Fruit fly (Drosophila melanogaster) whole organism, embryonic: Measurements from ENCODE around the gene THG.
A peak's percentile ranks its signal among the peaks of the same experiment; 100 is the strongest.

Source experiments
- Bgb ChIP-seq: fragments of 200-800 bp; sonication (Bioruptor generic); IDR thresholded peaks from 2 replicates; pipeline ENCODE4 v1.3.6; 2022; ENCODE audit warnings: missing biosample characterization, missing genetic modification characterization; ENCODE audit not compliant: partially characterized antibody
- CG10321 ChIP-seq: fragments of 200-800 bp; sonication (Bioruptor generic); IDR thresholded peaks from 2 replicates; pipeline ENCODE4 v1.3.6; 2022; ENCODE audit warnings: missing biosample characterization, missing genetic modification characterization
- CG10366 ChIP-seq: fragments of 200-800 bp; sonication (Bioruptor generic); IDR thresholded peaks from 2 replicates; pipeline ENCODE4 v1.3.6; 2022; ENCODE audit warnings: missing biosample characterization, missing genetic modification characterization
- CG11695 ChIP-seq: fragments of 200-800 bp; sonication (Bioruptor generic); IDR thresholded peaks from 3 replicates; pipeline ENCODE4 v1.3.6; 2022; ENCODE audit warnings: missing biosample characterization, missing genetic modification characterization
- CG12071 ChIP-seq: fragments of 200-800 bp; sonication (Bioruptor generic); optimal IDR thresholded peaks from 3 replicates; lab custom pipeline; 2018; ENCODE audit warnings: missing biosample characterization, mild to moderate bottlenecking, missing genetic modification characterization
- CG12236 ChIP-seq: fragments of 200-800 bp; sonication (Bioruptor generic); optimal IDR thresholded peaks from 2 replicates; lab custom pipeline; 2016; ENCODE audit warnings: missing biosample characterization, missing genetic modification characterization
- CG12744 ChIP-seq: fragments of 200-800 bp; sonication (Bioruptor generic); optimal IDR thresholded peaks from 2 replicates; lab custom pipeline; 2016; ENCODE audit warnings: missing biosample characterization, missing genetic modification characterization
- CG13296 ChIP-seq: fragments of 200-800 bp; sonication (Bioruptor generic); optimal IDR thresholded peaks from 3 replicates; lab custom pipeline; 2018; ENCODE audit warnings: missing biosample characterization, mild to moderate bottlenecking, missing genetic modification characterization
- CG14965 ChIP-seq: fragments of 200-800 bp; sonication (Bioruptor generic); optimal IDR thresholded peaks from 2 replicates; lab custom pipeline; 2016; ENCODE audit warnings: missing biosample characterization, missing genetic modification characterization, borderline replicate concordance
- CG1602 ChIP-seq: fragments of 200-800 bp; sonication (Bioruptor generic); optimal IDR thresholded peaks from 3 replicates; lab custom pipeline; 2016; ENCODE audit warnings: missing biosample characterization, missing genetic modification characterization
- CG17328 ChIP-seq: fragments of 200-800 bp; sonication (Bioruptor generic); IDR thresholded peaks from 2 replicates; pipeline ENCODE4 v1.3.6; 2022; ENCODE audit warnings: missing biosample characterization, missing genetic modification characterization
- CG17912 ChIP-seq: fragments of 200-800 bp; sonication (Bioruptor generic); optimal IDR thresholded peaks from 2 replicates; lab custom pipeline; 2018; ENCODE audit warnings: missing biosample characterization, mild to moderate bottlenecking, missing genetic modification characterization
- CG2120 ChIP-seq: fragments of 200-800 bp; sonication (Bioruptor generic); optimal IDR thresholded peaks from 3 replicates; lab custom pipeline; 2016; ENCODE audit warnings: missing biosample characterization, missing genetic modification characterization
- CG31365 ChIP-seq: fragments of 200-800 bp; sonication (Bioruptor generic); optimal IDR thresholded peaks from 2 replicates; lab custom pipeline; 2018; ENCODE audit warnings: missing biosample characterization, mild to moderate bottlenecking, missing genetic modification characterization
- CG3838 ChIP-seq: fragments of 200-800 bp; sonication (Bioruptor generic); optimal IDR thresholded peaks from 3 replicates; lab custom pipeline; 2016; ENCODE audit warnings: missing biosample characterization, missing genetic modification characterization
- CG43689 ChIP-seq: fragments of 200-800 bp; sonication (Bioruptor generic); IDR thresholded peaks from 2 replicates; pipeline ENCODE4 v1.3.6; 2022; ENCODE audit warnings: missing biosample characterization, missing genetic modification characterization
- CG7271 ChIP-seq: fragments of 200-800 bp; sonication (Bioruptor generic); optimal IDR thresholded peaks from 2 replicates; lab custom pipeline; 2018; ENCODE audit warnings: missing biosample characterization, mild to moderate bottlenecking, missing genetic modification characterization, moderate library complexity
- CG7372 ChIP-seq: fragments of 200-800 bp; sonication (Bioruptor generic); IDR thresholded peaks from 2 replicates; pipeline ENCODE4 v1.3.6; 2022; ENCODE audit warnings: missing biosample characterization, missing genetic modification characterization
- CG7963 ChIP-seq: fragments of 200-800 bp; sonication (Bioruptor generic); IDR thresholded peaks from 3 replicates; pipeline ENCODE4 v1.3.6; 2022; ENCODE audit warnings: missing biosample characterization, missing genetic modification characterization; ENCODE audit not compliant: partially characterized antibody
- CHES-1-like ChIP-seq: fragments of 200-800 bp; sonication (Bioruptor generic); optimal IDR thresholded peaks from 2 replicates; lab custom pipeline; 2016; ENCODE audit warnings: missing biosample characterization, missing genetic modification characterization
- Chrac-16 ChIP-seq: fragments of 200-800 bp; sonication (Bioruptor generic); optimal IDR thresholded peaks from 3 replicates; lab custom pipeline; 2016; ENCODE audit warnings: missing biosample characterization, missing genetic modification characterization
- Dp ChIP-seq: fragments of 200-800 bp; sonication (Bioruptor generic); optimal IDR thresholded peaks from 2 replicates; lab custom pipeline; 2018; ENCODE audit warnings: missing biosample characterization, mild to moderate bottlenecking, missing genetic modification characterization, moderate library complexity
- E2f2 ChIP-seq: fragments of 200-800 bp; sonication (Bioruptor generic); IDR thresholded peaks from 2 replicates; pipeline ENCODE4 v1.3.6; 2022; ENCODE audit warnings: missing biosample characterization, missing genetic modification characterization
- Eip74EF ChIP-seq, 2 experiments: fragments of 200-800 bp in 1 of 2; fragments of >200 bp in 1 of 2; sonication (Bioruptor generic) in 1 of 2; optimal IDR thresholded peaks; 2 replicates each; lab custom pipeline; 2017 to 2019; ENCODE audit warnings: missing biosample characterization in 2 of 2, missing genetic modification characterization in 2 of 2, mild to moderate bottlenecking in 1 of 2, moderate library complexity in 1 of 2
- Gsc ChIP-seq: fragments of 200-800 bp; sonication (Bioruptor generic); IDR thresholded peaks from 2 replicates; pipeline ENCODE4 v1.3.6; 2022; ENCODE audit warnings: missing biosample characterization, missing genetic modification characterization
- Hand ChIP-seq: fragments of 200-800 bp; sonication (Bioruptor generic); optimal IDR thresholded peaks from 2 replicates; lab custom pipeline; 2017; ENCODE audit warnings: mild to moderate bottlenecking, missing biosample characterization, missing genetic modification reagents, missing genetic modification characterization
- Meics ChIP-seq: fragments of 200-800 bp; sonication (Bioruptor generic); optimal IDR thresholded peaks from 2 replicates; lab custom pipeline; 2017; ENCODE audit warnings: missing biosample characterization, mild to moderate bottlenecking, missing genetic modification characterization
- Neu2 ChIP-seq: fragments of 200-800 bp; sonication (Bioruptor generic); optimal IDR thresholded peaks from 3 replicates; lab custom pipeline; 2016; ENCODE audit warnings: missing biosample characterization, missing genetic modification characterization, borderline replicate concordance
- Oaz ChIP-seq: fragments of 200-800 bp; sonication (Bioruptor generic); IDR thresholded peaks from 2 replicates; pipeline ENCODE4 v1.3.6; 2022; ENCODE audit warnings: missing biosample characterization, missing genetic modification characterization
- Scr ChIP-seq: fragments of 200-800 bp; sonication (Bioruptor generic); IDR thresholded peaks from 2 replicates; pipeline ENCODE4 v1.3.6; 2022; ENCODE audit warnings: missing biosample characterization, missing genetic modification characterization; ENCODE audit not compliant: partially characterized antibody
- Sox100B ChIP-seq: fragments of 200-800 bp; sonication (Bioruptor generic); optimal IDR thresholded peaks from 3 replicates; lab custom pipeline; 2018; ENCODE audit warnings: missing biosample characterization, mild to moderate bottlenecking, missing genetic modification characterization
- al ChIP-seq: fragments of 200-800 bp; sonication (Bioruptor generic); IDR thresholded peaks from 2 replicates; pipeline ENCODE4 v1.3.6; 2022; ENCODE audit warnings: missing biosample characterization, missing genetic modification characterization
- bbx ChIP-seq: fragments of 200-800 bp; sonication (Bioruptor generic); IDR thresholded peaks from 2 replicates; pipeline ENCODE4 v1.3.6; 2022; ENCODE audit warnings: missing biosample characterization, missing genetic modification characterization; ENCODE audit not compliant: partially characterized antibody
- caup ChIP-seq: fragments of 200-800 bp; sonication (Bioruptor generic); optimal IDR thresholded peaks from 3 replicates; lab custom pipeline; 2017; ENCODE audit warnings: missing biosample characterization, mild to moderate bottlenecking, missing genetic modification characterization, moderate library complexity; ENCODE audit not compliant: severe bottlenecking
- eve ChIP-seq, 2 experiments: fragments of >200 bp; optimal IDR thresholded peaks; 2 replicates each; lab custom pipeline; 2017; ENCODE audit warnings: missing biosample characterization in 2 of 2, missing genetic modification characterization in 2 of 2
- gfzf ChIP-seq: fragments of 200-800 bp; sonication (Bioruptor generic); optimal IDR thresholded peaks from 2 replicates; lab custom pipeline; 2016; ENCODE audit warnings: missing biosample characterization, mild to moderate bottlenecking, missing genetic modification characterization, moderate library complexity
- hbn ChIP-seq: fragments of 200-800 bp; sonication (Bioruptor generic); IDR thresholded peaks from 2 replicates; pipeline ENCODE4 v1.3.6; 2022; ENCODE audit warnings: missing biosample characterization, missing genetic modification characterization; ENCODE audit not compliant: partially characterized antibody
- her ChIP-seq: fragments of 200-800 bp; sonication (Bioruptor generic); optimal IDR thresholded peaks from 2 replicates; lab custom pipeline; 2016; ENCODE audit warnings: missing biosample characterization, missing genetic modification characterization
- knrl ChIP-seq: fragments of 200-800 bp; sonication (Bioruptor generic); IDR thresholded peaks from 3 replicates; pipeline ENCODE4 v1.3.6; 2022; ENCODE audit warnings: missing biosample characterization, missing genetic modification characterization; ENCODE audit not compliant: partially characterized antibody
- lilli ChIP-seq: fragments of 200-800 bp; sonication (Bioruptor generic); optimal IDR thresholded peaks from 3 replicates; lab custom pipeline; 2016; ENCODE audit warnings: missing biosample characterization, missing genetic modification characterization
- p53 ChIP-seq: fragments of 200-800 bp; sonication (Bioruptor generic); optimal IDR thresholded peaks from 2 replicates; lab custom pipeline; 2016; ENCODE audit warnings: missing biosample characterization, missing genetic modification characterization
- ro ChIP-seq: fragments of 200-800 bp; sonication (Bioruptor generic); IDR thresholded peaks from 2 replicates; pipeline ENCODE4 v1.3.6; 2022; ENCODE audit warnings: missing biosample characterization, missing genetic modification characterization
- sens ChIP-seq: fragments of 200-800 bp; sonication (Bioruptor generic); peaks from one replicate; lab custom pipeline; 2016; ENCODE audit warnings: missing biosample characterization, missing genetic modification characterization
- sens-2 ChIP-seq: fragments of 200-800 bp; sonication (Bioruptor generic); IDR thresholded peaks from 2 replicates; pipeline ENCODE4 v1.3.6; 2022; ENCODE audit warnings: missing biosample characterization, missing genetic modification characterization
- seq ChIP-seq: fragments of 200-800 bp; sonication (Bioruptor generic); IDR thresholded peaks from 2 replicates; pipeline ENCODE4 v1.3.6; 2022; ENCODE audit warnings: missing biosample characterization, missing genetic modification characterization
- slbo ChIP-seq: fragments of 200-800 bp; sonication (Bioruptor generic); IDR thresholded peaks from 2 replicates; pipeline ENCODE4 v1.3.6; 2022; ENCODE audit warnings: missing biosample characterization, missing genetic modification characterization
- sug ChIP-seq: fragments of 200-800 bp; optimal IDR thresholded peaks from 2 replicates; lab custom pipeline; 2019; ENCODE audit warnings: missing biosample characterization, mild to moderate bottlenecking, missing genetic modification characterization, moderate library complexity
- tin ChIP-seq: fragments of 200-800 bp; sonication (Bioruptor generic); optimal IDR thresholded peaks from 3 replicates; lab custom pipeline; 2016; ENCODE audit warnings: missing biosample characterization, missing genetic modification characterization
- vfl ChIP-seq: fragments of 200-800 bp; sonication (Bioruptor generic); optimal IDR thresholded peaks from 2 replicates; lab custom pipeline; 2016; ENCODE audit warnings: missing biosample characterization, missing genetic modification characterization
- z ChIP-seq: fragments of 200-800 bp; sonication (Bioruptor generic); IDR thresholded peaks from 3 replicates; pipeline ENCODE4 v1.3.6; 2022; ENCODE audit warnings: missing biosample characterization, missing genetic modification characterization
- zfh1 ChIP-seq: fragments of 200-800 bp; sonication (Bioruptor generic); IDR thresholded peaks from 3 replicates; pipeline ENCODE4 v1.3.6; 2022; ENCODE audit warnings: missing biosample characterization, missing genetic modification characterization

Gene THG

dm6 chr2L:15039309-15039772 is 29.8 kb upstream of the THG start (continued):
- TF ChIP-seq CG3838 (GFP tag; lab: Kevin White, UChicago) (no peak), E2f2 (GFP tag; lab: Robert Waterston, UW) (peak; percentile 45), ro (no peak), lilli (GFP tag; lab: Kevin White, UChicago) (peak; percentile 44), gfzf (GFP tag; lab: Kevin White, UChicago) (peak; percentile 11), her (GFP tag; lab: Kevin White, UChicago) (peak; percentile 15), CG17912 (GFP tag; lab: Kevin White, UChicago) (no peak), CG31365 (peak; percentile 28), vfl (GFP tag; lab: Kevin White, UChicago) (peak; percentile 26), Hand (no peak), CHES-1-like (no peak), CG17328 (GFP tag; lab: Robert Waterston, UW) (no peak), CG10321 (GFP tag; lab: Robert Waterston, UW) (no peak), Oaz (GFP tag; lab: Robert Waterston, UW) (no peak), CG7963 (GFP tag; lab: Robert Waterston, UW) (peak; percentile 91), knrl (GFP tag; lab: Robert Waterston, UW) (peak; percentile 85), Bgb (peak; percentile 94), CG7372 (GFP tag; lab: Robert Waterston, UW) (peak; percentile 19; the same call in 1 of the 2 replicates), sug (no peak), CG10366 (GFP tag; lab: Robert Waterston, UW) (0 out of 2 replicates have a peak, but pooled peaks have one; percentile 15), CG13296 (GFP tag; lab: Kevin White, UChicago) (no peak), Eip74EF (GFP tag; optimal IDR thresholded peaks at IDR 0.05; lab: Kevin White, UChicago) (no peak), CG2120 (peak; percentile 60), eve (GFP tag; optimal IDR thresholded peaks at IDR 0.05; lab: Kevin White, UChicago) (no peak), CG43689 (GFP tag; lab: Robert Waterston, UW) (no peak), Gsc (GFP tag; lab: Robert Waterston, UW) (no peak), CG1602 (GFP tag; lab: Kevin White, UChicago) (no peak), CG12236 (GFP tag; lab: Kevin White, UChicago) (no peak), slbo (GFP tag; lab: Robert Waterston, UW) (peak; percentile 79), tin (GFP tag; lab: Kevin White, UChicago) (peak; percentile 25), p53 (no peak), Chrac-16 (GFP tag; lab: Kevin White, UChicago) (no peak), zfh1 (GFP tag; lab: Robert Waterston, UW) (no peak), hbn (peak; percentile 65), sens-2 (GFP tag; lab: Robert Waterston, UW) (no peak), CG12744 (GFP tag; lab: Kevin White, UChicago) (no peak), Sox100B (no peak), CG11695 (GFP tag; lab: Robert Waterston, UW) (no peak), z (GFP tag; lab: Robert Waterston, UW) (no peak), Meics (GFP tag; lab: Kevin White, UChicago) (no peak), caup (peak; percentile 21), Scr (GFP tag; lab: Robert Waterston, UW) (peak; percentile 83), Dp (GFP tag; lab: Kevin White, UChicago) (peak; percentile 25), Neu2 (GFP tag; lab: Kevin White, UChicago) (no peak), sens (GFP tag; lab: Kevin White, UChicago) (peak; percentile 82), seq (no peak; the same call in 1 of the 2 replicates), CG14965 (no peak), CG12071 (GFP tag; lab: Kevin White, UChicago) (no peak), CG7271 (tag; lab: Kevin White, UChicago) (no peak), bbx (peak; percentile 91), al (GFP tag; lab: Robert Waterston, UW) (0 out of 2 replicates have a peak, but pooled peaks have one; percentile 12)
